Fruit fly (Drosophila melanogaster) whole organism, embryonic: ENCODE results near the gene CG6785.

Source experiments
- Antp ChIP-seq: fragments of 200-800 bp; sonication (Bioruptor generic); optimal IDR thresholded peaks from 3 replicates; lab custom pipeline; 2016; ENCODE audit warnings: missing biosample characterization, missing genetic modification characterization
- CG10274 ChIP-seq: fragments of 200-800 bp; sonication (Bioruptor generic); optimal IDR thresholded peaks from 3 replicates; lab custom pipeline; 2017; ENCODE audit warnings: missing biosample characterization, mild to moderate bottlenecking, missing genetic modification characterization
- CG10462 ChIP-seq: fragments of 200-800 bp; sonication (Bioruptor generic); optimal IDR thresholded peaks from 2 replicates; lab custom pipeline; 2016; ENCODE audit warnings: missing biosample characterization, missing genetic modification characterization
- CG10565 ChIP-seq: fragments of 200-800 bp; sonication (Bioruptor generic); optimal IDR thresholded peaks from 3 replicates; lab custom pipeline; 2016; ENCODE audit warnings: missing biosample characterization, mild to moderate bottlenecking, missing genetic modification characterization
- CG12219 ChIP-seq: fragments of 200-800 bp; sonication (Bioruptor generic); optimal IDR thresholded peaks from 3 replicates; lab custom pipeline; 2018; ENCODE audit warnings: missing biosample characterization, mild to moderate bottlenecking, missing genetic modification characterization
- CG12942 ChIP-seq: fragments of 200-800 bp; sonication (Bioruptor generic); optimal IDR thresholded peaks from 3 replicates; lab custom pipeline; 2016; ENCODE audit warnings: missing biosample characterization, missing genetic modification characterization
- CG15514 ChIP-seq: fragments of 200-800 bp; sonication (Bioruptor generic); optimal IDR thresholded peaks from 3 replicates; lab custom pipeline; 2017; ENCODE audit warnings: missing biosample characterization, missing genetic modification characterization, mild to moderate bottlenecking, moderate library complexity, missing genetic modification reagents
- CG15696 ChIP-seq: fragments of 200-800 bp; sonication (Bioruptor generic); optimal IDR thresholded peaks from 2 replicates; lab custom pipeline; 2019; ENCODE audit warnings: missing biosample characterization, mild to moderate bottlenecking, missing genetic modification characterization, moderate library complexity
- CG18011 ChIP-seq: fragments of 200-800 bp; sonication (Bioruptor generic); optimal IDR thresholded peaks from 2 replicates; lab custom pipeline; 2017; ENCODE audit warnings: missing biosample characterization, missing genetic modification characterization, mild to moderate bottlenecking, moderate library complexity, missing genotype
- CG43689 ChIP-seq: fragments of 200-800 bp; sonication (Bioruptor generic); IDR thresholded peaks from 2 replicates; pipeline ENCODE4 v1.3.6; 2022; ENCODE audit warnings: missing biosample characterization, missing genetic modification characterization
- CG4730 ChIP-seq: fragments of 200-800 bp; sonication (Bioruptor generic); IDR thresholded peaks from 2 replicates; pipeline ENCODE4 v1.3.6; 2022; ENCODE audit warnings: missing biosample characterization, missing genetic modification characterization
- CTCF ChIP-seq: fragments of 200-800 bp; sonication (Bioruptor generic); optimal IDR thresholded peaks from 2 replicates; lab custom pipeline; 2017; ENCODE audit warnings: missing biosample characterization, mild to moderate bottlenecking, missing genetic modification characterization, moderate library complexity
- D19A ChIP-seq: fragments of 200-800 bp; optimal IDR thresholded peaks from 3 replicates; lab custom pipeline; 2019; ENCODE audit warnings: missing biosample characterization, mild to moderate bottlenecking, missing genetic modification characterization, moderate library complexity
- Dll ChIP-seq: fragments of 200-800 bp; sonication (Bioruptor generic); IDR thresholded peaks from 4 replicates; pipeline ENCODE4 v1.3.6; 2022; ENCODE audit warnings: missing biosample characterization, missing genetic modification characterization; ENCODE audit not compliant: partially characterized antibody
- H15 ChIP-seq: fragments of 200-800 bp; sonication (Bioruptor generic); IDR thresholded peaks from 3 replicates; pipeline ENCODE4 v1.3.6; 2022; ENCODE audit warnings: missing biosample characterization, missing genetic modification characterization
- Hand ChIP-seq: fragments of 200-800 bp; sonication (Bioruptor generic); optimal IDR thresholded peaks from 2 replicates; lab custom pipeline; 2017; ENCODE audit warnings: mild to moderate bottlenecking, missing biosample characterization, missing genetic modification reagents, missing genetic modification characterization
- Hmx ChIP-seq: fragments of 200-800 bp; sonication (Bioruptor generic); optimal IDR thresholded peaks from 2 replicates; lab custom pipeline; 2016; ENCODE audit warnings: missing biosample characterization, missing genetic modification characterization
- Hr39 ChIP-seq: fragments of >200 bp; optimal IDR thresholded peaks from 2 replicates; lab custom pipeline; 2017
- Hr78 ChIP-seq, 2 experiments: fragments of 200-800 bp in 1 of 2; fragments of >200 bp in 1 of 2; sonication (Bioruptor generic) in 1 of 2; optimal IDR thresholded peaks; 2 replicates each; lab custom pipeline; 2017 to 2019; ENCODE audit warnings: missing biosample characterization in 2 of 2, missing genetic modification characterization in 2 of 2, mild to moderate bottlenecking in 1 of 2, moderate library complexity in 1 of 2
- Max ChIP-seq: fragments of 200-800 bp; sonication (Bioruptor generic); optimal IDR thresholded peaks from 2 replicates; lab custom pipeline; 2016; ENCODE audit warnings: missing biosample characterization, mild to moderate bottlenecking, missing genetic modification characterization
- Mes4 ChIP-seq: fragments of 200-800 bp; sonication (Bioruptor generic); optimal IDR thresholded peaks from 2 replicates; lab custom pipeline; 2016; ENCODE audit warnings: missing biosample characterization, missing genetic modification characterization
- Mrtf ChIP-seq: fragments of 200-800 bp; sonication (Bioruptor generic); IDR thresholded peaks from 3 replicates; pipeline ENCODE4 v1.3.6; 2022; ENCODE audit warnings: missing biosample characterization, missing genetic modification characterization
- Myb ChIP-seq: fragments of 200-800 bp; sonication (Bioruptor generic); optimal IDR thresholded peaks from 2 replicates; lab custom pipeline; 2016; ENCODE audit warnings: missing biosample characterization, missing genetic modification characterization
- Ssrp ChIP-seq: fragments of 200-800 bp; sonication (Bioruptor generic); optimal IDR thresholded peaks from 2 replicates; lab custom pipeline; 2018; ENCODE audit warnings: missing biosample characterization, mild to moderate bottlenecking, missing genetic modification characterization, moderate library complexity
- ara ChIP-seq: fragments of 200-800 bp; sonication (Bioruptor generic); IDR thresholded peaks from 2 replicates; pipeline ENCODE4 v1.3.6; 2022; ENCODE audit warnings: missing biosample characterization, missing genetic modification characterization
- bab2 ChIP-seq: fragments of 200-800 bp; sonication (Bioruptor generic); optimal IDR thresholded peaks from 2 replicates; lab custom pipeline; 2016; ENCODE audit warnings: missing biosample characterization, missing genetic modification characterization
- bbx ChIP-seq: fragments of 200-800 bp; sonication (Bioruptor generic); IDR thresholded peaks from 2 replicates; pipeline ENCODE4 v1.3.6; 2022; ENCODE audit warnings: missing biosample characterization, missing genetic modification characterization; ENCODE audit not compliant: partially characterized antibody
- cas ChIP-seq: fragments of 200-800 bp; sonication (Bioruptor generic); IDR thresholded peaks from 2 replicates; pipeline ENCODE4 v1.3.6; 2022; ENCODE audit warnings: missing biosample characterization, missing genetic modification characterization
- cg ChIP-seq: fragments of 200-800 bp; sonication (Bioruptor generic); optimal IDR thresholded peaks from 3 replicates; lab custom pipeline; 2019; ENCODE audit warnings: missing biosample characterization, mild to moderate bottlenecking, missing genetic modification characterization, moderate library complexity
- crc ChIP-seq: fragments of 200-800 bp; sonication (Bioruptor generic); optimal IDR thresholded peaks from 2 replicates; lab custom pipeline; 2016; ENCODE audit warnings: missing biosample characterization, missing genetic modification characterization
- esg ChIP-seq: fragments of 200-800 bp; sonication (Bioruptor generic); conservative IDR thresholded peaks from 2 replicates; pipeline ENCODE4 v1.3.6; 2022; ENCODE audit warnings: missing biosample characterization, missing genetic modification characterization
- gce ChIP-seq: fragments of 200-800 bp; sonication (Bioruptor generic); IDR thresholded peaks from 3 replicates; pipeline ENCODE4 v1.3.6; 2022; ENCODE audit warnings: missing biosample characterization, missing genetic modification characterization
- ham ChIP-seq: fragments of 200-800 bp; sonication (Bioruptor generic); IDR thresholded peaks from 2 replicates; pipeline ENCODE4 v1.3.6; 2022; ENCODE audit warnings: missing biosample characterization, missing genetic modification characterization
- kni ChIP-seq: fragments of 200-800 bp; sonication (Bioruptor generic); optimal IDR thresholded peaks from 3 replicates; lab custom pipeline; 2017; ENCODE audit warnings: mild to moderate bottlenecking, missing biosample characterization, missing genetic modification reagents, missing genetic modification characterization
- nerfin-1 ChIP-seq: fragments of 200-800 bp; sonication (Bioruptor generic); optimal IDR thresholded peaks from 3 replicates; lab custom pipeline; 2019; ENCODE audit warnings: missing biosample characterization, mild to moderate bottlenecking, missing genetic modification characterization, moderate library complexity
- nom ChIP-seq: fragments of 200-800 bp; sonication (Bioruptor generic); optimal IDR thresholded peaks from 2 replicates; lab custom pipeline; 2017; ENCODE audit warnings: missing biosample characterization, missing genetic modification characterization, mild to moderate bottlenecking, moderate library complexity, missing genetic modification reagents
- pita ChIP-seq: fragments of 200-800 bp; sonication (Bioruptor generic); optimal IDR thresholded peaks from 2 replicates; lab custom pipeline; 2017; ENCODE audit warnings: missing biosample characterization, mild to moderate bottlenecking, missing genetic modification characterization
- pros ChIP-seq: fragments of 200-800 bp; sonication (Bioruptor generic); optimal IDR thresholded peaks from 3 replicates; lab custom pipeline; 2019; ENCODE audit warnings: missing biosample characterization, mild to moderate bottlenecking, missing genetic modification characterization, moderate library complexity
- sens-2 ChIP-seq: fragments of 200-800 bp; sonication (Bioruptor generic); IDR thresholded peaks from 2 replicates; pipeline ENCODE4 v1.3.6; 2022; ENCODE audit warnings: missing biosample characterization, missing genetic modification characterization
- sna ChIP-seq: fragments of 200-800 bp; sonication (Bioruptor generic); IDR thresholded peaks from 2 replicates; pipeline ENCODE4 v1.3.6; 2022; ENCODE audit warnings: missing biosample characterization, missing genetic modification characterization; ENCODE audit not compliant: partially characterized antibody
- sr ChIP-seq: fragments of 200-800 bp; sonication (Bioruptor generic); IDR thresholded peaks from 3 replicates; pipeline ENCODE4 v1.3.6; 2022; ENCODE audit warnings: missing biosample characterization, missing genetic modification characterization
- tin ChIP-seq: fragments of 200-800 bp; sonication (Bioruptor generic); optimal IDR thresholded peaks from 3 replicates; lab custom pipeline; 2016; ENCODE audit warnings: missing biosample characterization, missing genetic modification characterization
- unpg ChIP-seq: fragments of 200-800 bp; sonication (Bioruptor generic); optimal IDR thresholded peaks from 3 replicates; lab custom pipeline; 2018; ENCODE audit warnings: missing biosample characterization, mild to moderate bottlenecking, missing genetic modification characterization, moderate library complexity

Gene CG6785

DNA sequence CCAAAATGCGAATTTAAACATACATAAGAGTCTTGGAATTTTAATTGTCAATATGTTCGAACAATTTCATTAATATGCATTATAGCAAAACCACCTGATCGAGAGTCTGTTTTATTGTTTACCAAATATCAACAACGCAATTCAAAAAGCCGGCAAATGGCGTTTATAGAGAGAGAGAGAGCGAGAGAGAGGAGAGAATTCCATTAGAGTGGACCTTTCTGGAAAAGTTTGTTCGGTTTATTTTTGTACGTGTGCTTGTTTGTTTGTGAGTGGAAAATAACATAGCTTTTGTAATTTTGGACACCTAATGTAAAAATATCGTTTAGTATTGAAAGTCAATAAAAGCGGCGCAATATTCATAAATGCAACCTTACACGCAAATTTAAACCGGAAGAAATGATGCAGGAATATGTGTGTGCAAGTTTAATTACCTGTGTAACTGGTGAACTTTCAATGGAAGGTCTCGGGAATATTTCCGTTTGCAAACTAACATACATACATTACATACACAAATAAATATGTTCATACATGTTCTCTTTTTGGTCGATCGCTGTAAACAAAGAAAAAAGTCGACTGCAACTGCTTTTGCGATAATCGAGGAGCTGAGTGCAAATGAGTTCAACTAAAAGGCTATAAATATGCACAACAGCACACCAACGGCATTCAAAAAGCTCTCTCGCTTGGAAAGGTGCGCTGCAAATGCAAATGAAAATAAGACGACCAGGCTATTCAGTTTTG is at the start of gene CG6785 (continued):
- TF ChIP-seq Hmx (GFP tag; lab: Kevin White, UChicago) (no peak), cg (GFP tag; lab: Kevin White, UChicago) (peak; percentile 43), tin (GFP tag; lab: Kevin White, UChicago) (peak; percentile 56), nerfin-1 (peak; percentile 80), ham (no peak), crc (peak; percentile 83), Myb (GFP tag; lab: Kevin White, UChicago) (peak; percentile 60), pros (GFP tag; lab: Kevin White, UChicago) (no peak), ara (GFP tag; lab: Robert Waterston, UW) (no peak), pita (GFP tag; lab: Kevin White, UChicago) (no peak), Antp (peak; percentile 62), Hand (GFP tag; lab: Kevin White, UChicago) (peak; percentile 78), Max (GFP tag; lab: Kevin White, UChicago) (peak; percentile 56), Hr39 (lab: Kevin White, UChicago) (no peak), CG18011 (GFP tag; lab: Kevin White, UChicago) (peak; percentile 63), unpg (GFP tag; lab: Kevin White, UChicago) (peak; percentile 81), Mrtf (GFP tag; lab: Robert Waterston, UW) (no peak), Mes4 (GFP tag; lab: Kevin White, UChicago) (peak; percentile 91), CG10565 (no peak), nom (GFP tag; lab: Kevin White, UChicago) (peak; percentile 77), bab2 (GFP tag; lab: Kevin White, UChicago) (peak; percentile 92), D19A (tag; lab: Kevin White, UChicago) (peak; percentile 67), CTCF (GFP tag; lab: Kevin White, UChicago) (peak; percentile 55), cas (GFP tag; lab: Robert Waterston, UW) (no peak), sr (GFP tag; lab: Robert Waterston, UW) (peak; percentile 51; the same call in 1 of the 3 replicates), sna (no peak), esg (GFP tag; lab: Robert Waterston, UW) (no peak), sens-2 (GFP tag; lab: Robert Waterston, UW) (peak; percentile 29; the same call in 1 of the 2 replicates), CG15514 (GFP tag; lab: Kevin White, UChicago) (peak; percentile 86), CG15696 (peak; percentile 51), H15 (no peak), CG43689 (GFP tag; lab: Robert Waterston, UW) (no peak), CG12219 (GFP tag; lab: Kevin White, UChicago) (peak; percentile 88), CG4730 (no peak), CG10274 (GFP tag; lab: Kevin White, UChicago) (peak; percentile 48), gce (GFP tag; lab: Robert Waterston, UW) (peak; percentile 68; the same call in 1 of the 3 replicates), CG12942 (peak; percentile 84), kni (peak; percentile 86), CG10462 (GFP tag; lab: Kevin White, UChicago) (peak; percentile 70), Hr78 (GFP tag; optimal IDR thresholded peaks at IDR 0.05; lab: Kevin White, UChicago) (peak in 1 of 2 experiments; percentile 52), Dll (GFP tag; lab: Robert Waterston, UW) (no peak), bbx (GFP tag; lab: Robert Waterston, UW) (no peak), Ssrp (no peak)
